Worm (Caenorhabditis elegans) whole organism, dauer: ENCODE results near the gene C17H12.11.
"Not testable (repeated sequence)": the region's sequence is repeated elsewhere in the genome, so short reads cannot be mapped to it uniquely, and the experiment has no call there.

Experiments
- unc-62 ChIP-seq: sonication (generic microtip); optimal IDR thresholded peaks from 2 replicates; lab custom pipeline; 2017; ENCODE audit warnings: missing biosample characterization, missing genetic modification reagents, missing genetic modification characterization

Gene C17H12.11

DNA sequence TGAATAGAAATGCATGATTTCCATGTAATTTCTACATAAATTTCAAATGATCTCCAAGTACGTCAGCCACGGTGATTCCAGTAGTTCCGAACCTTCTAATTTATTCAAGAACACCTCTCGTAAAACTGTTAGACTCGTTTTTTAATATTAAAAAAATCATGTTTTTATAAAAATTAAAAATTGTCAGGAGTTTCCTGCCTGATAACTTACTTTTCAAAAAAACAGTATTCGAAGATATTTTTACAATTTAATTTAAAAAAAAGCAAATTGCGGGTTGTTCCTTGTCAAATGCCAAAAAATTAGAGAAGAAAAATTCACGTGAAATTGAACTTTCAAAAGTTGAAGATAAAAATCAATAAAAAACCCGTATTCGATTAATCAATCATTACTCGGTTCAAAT, 6.7 kb upstream of the C17H12.11 start, which contains the start of the genes C17H12.3 and C17H12.12:
C17H12.3 (minus strand) TSS at position 101 of the 400 bp plus-strand sequence.
C17H12.12 (plus strand) TSS at position 396 of the 400 bp plus-strand sequence.
- no peak for TF ChIP-seq unc-62

DNA sequence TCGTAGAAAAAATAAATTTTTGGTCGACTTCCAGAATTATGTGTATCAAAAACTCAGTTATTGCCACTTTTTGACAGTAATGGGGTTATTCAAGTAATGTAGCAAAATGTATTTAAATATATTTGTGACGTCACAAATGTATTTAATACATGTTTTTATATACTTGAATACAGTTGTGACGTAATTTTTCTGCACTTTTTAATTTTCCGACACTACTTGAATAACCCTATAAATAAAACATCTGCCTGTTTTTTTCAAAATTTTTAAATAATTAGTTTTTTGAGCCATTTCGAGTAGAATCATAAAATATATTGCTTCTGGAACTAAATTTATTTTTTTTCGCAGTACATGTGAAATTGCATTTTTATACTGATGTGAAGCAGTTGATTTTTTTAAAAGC, 1.1 kb downstream of the C17H12.11 start:
- TF ChIP-seq unc-62: no peak

DNA sequence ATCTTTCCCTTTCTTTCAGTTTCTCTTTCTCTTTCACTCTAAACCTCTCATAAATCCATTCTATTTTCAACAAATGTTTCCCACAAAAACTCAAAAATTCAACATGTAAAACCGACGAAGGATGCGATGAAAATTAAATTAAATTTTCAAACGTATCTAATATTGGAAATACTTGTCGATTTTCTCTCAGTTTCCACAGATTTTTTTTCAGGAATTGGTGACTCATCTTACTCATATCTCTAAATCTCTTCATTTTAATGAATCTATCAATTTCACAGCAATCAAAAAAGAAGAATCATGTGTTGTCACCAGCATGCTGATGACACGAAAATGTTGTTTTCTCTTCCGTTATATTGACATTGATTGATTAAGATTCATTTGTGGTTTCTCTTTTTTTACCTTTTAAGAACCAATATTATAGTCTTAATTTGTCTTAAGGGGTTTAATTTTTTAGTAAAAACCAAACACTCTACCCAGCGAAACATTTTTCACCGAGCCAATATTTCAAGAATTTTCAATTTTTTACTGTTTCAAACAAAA, 1.7 kb downstream of the C17H12.11 start:
- no peak for TF ChIP-seq unc-62

DNA sequence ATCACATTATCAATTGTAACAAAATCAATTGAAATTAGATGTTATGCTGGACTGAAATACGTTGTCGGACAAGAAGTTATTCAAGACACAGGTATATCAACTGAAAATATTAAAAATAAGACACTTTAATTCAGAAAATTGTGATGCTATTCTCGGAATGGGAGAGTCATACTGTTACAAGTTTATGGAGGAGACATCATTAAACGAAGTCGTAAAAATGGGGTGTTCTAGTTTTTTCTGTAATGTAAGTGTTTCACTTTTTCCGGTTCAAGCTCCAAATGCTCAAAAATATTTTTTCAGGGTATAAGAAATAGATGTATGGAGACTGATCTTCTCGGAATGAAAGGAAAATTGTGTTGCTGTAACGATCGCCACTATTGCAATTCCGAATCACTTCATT, 2.6 kb downstream of the C17H12.11 start, which contains the start of gene C17H12.37:
C17H12.37 (plus strand) TSS at position 301 of the 400 bp plus-strand sequence.
- no peak for TF ChIP-seq unc-62

DNA sequence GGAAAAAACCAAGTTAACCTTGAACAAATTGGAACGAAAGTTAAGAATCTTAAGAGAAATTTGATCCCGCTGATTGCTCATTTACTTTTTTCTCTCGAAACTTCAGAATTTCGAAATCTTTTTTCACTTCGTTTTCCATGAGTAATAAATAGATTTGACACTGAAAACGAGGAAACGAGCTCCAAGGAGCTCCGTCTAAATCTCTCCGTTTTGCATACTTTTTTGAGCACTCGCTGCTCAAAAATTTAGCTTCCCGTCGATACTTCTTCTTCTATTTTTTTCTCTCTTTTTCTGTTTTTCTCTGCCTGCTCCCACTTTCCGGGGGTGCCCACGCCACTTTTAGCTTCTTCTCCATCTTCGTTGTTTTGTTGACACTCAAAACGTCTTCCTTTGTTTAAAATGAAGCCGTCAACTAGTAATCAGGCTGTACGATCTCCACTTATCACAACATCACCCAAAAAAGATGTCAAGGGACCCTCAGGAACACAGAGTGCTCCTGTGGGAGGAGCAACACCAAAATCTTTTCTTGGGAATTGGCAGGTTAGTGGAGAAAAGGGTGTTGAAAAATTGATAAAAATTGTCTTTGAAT, 4.4 kb downstream of the C17H12.11 start, which contains the start of gene C17H12.10:
C17H12.10 (plus strand) TSS at position 325 of the 589 bp plus-strand sequence.
- no peak for TF ChIP-seq unc-62

DNA sequence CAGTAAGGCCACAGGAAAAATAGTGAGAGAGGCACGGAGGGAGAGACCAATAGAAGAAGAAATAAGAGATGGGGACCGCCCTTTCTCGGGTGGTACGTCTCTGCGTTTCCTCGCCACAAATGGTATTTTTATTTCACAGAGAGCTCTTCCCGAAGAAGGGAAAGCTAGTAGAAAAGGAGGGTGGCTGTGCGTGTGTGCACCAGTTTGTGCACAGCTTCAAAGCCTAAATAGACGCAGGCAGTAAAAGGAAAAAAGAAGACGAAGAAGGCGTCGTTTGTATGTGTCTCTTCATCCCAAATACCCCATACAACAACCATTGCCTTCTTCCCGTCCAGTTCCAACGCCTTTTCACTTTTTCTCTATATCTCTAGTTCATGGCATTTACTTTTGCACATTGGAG, 7.6 kb downstream of the C17H12.11 start:
- no peak for TF ChIP-seq unc-62

DNA sequence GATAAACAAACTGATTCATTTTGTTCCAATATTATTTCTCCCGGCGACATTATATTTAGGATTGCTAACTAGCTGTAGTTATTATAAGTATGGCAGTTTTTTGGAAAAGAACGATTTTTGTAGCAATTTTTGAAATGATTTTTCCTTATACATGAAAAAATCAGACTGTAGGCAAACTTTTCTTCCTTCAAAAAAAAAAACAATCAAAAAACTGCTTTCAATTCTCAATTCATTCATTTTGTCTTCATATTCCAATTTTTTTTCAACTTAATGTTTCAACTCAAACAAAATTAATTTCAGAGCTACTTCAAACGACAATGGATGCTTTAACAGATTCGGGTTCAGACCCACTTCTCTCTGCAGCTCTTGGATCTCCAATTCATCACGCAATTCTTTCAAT, 9.6 kb downstream of the C17H12.11 start, which contains the start of gene ceh-48:
ceh-48 (plus strand) TSS at position 301 of the 400 bp plus-strand sequence.
- TF ChIP-seq unc-62: no peak

DNA sequence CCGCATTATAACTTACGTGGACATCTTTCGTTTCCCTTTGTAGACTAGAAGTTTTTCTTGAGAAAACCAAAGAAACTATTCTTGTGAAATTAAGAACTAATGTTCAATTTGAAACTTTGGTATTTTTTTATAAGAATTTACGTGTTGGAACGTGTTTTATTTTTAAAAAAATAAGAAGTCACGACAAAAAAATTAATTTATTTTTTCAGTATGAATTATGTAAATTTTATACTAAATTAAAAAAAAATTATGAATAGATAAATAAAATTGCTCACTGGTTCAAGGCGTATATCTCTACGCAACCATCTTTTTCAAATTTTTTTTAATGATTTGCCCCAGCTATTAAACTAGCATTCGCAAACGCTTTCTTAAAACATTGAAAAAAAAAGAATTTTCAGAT, 15.4 kb downstream of the C17H12.11 start, which contains the start of gene C17H12.5:
C17H12.5 (minus strand) TSS at position 101 of the 400 bp plus-strand sequence.
- no peak for TF ChIP-seq unc-62

DNA sequence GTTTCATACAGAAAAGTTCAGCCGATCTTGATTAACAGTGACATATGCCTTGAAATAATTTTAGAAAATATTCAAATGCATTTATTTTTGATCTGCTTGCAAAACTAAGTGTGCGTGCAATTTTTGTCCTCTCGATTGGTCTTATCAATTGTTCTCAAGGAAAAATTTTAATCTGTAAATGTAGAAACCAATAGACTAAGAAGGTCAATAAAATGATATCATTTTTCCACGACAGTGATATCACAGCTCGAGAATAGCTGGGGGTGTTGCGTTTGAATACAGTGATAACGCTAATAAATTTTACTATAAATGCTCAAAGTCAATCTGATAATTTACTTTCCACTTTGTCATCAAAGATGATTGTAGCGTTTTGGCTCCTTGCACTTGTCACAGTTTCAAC, 16.2 kb downstream of the C17H12.11 start, which contains the start of gene C17H12.8:
C17H12.8 (plus strand) TSS at position 335 of the 400 bp plus-strand sequence.
- no peak for TF ChIP-seq unc-62

DNA sequence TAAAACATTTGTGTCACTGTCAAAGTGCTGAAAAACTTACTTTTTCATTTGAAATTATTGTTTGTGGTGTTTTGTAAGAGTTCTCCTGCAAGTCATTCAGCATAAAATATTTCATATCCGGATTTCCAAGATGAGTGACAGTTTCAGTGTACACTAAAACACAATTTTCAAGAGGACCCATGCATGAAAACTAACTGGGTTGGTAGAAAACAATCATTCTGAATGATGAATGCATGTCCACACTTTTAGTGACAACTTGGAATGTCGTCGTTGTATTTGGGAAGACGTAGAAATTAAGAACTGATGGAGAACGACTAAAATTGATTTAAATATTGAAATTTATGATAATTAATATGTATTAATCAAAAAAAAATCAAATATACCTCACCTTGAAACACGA, 19.5 kb downstream of the C17H12.11 start:
- TF ChIP-seq unc-62: no peak

DNA sequence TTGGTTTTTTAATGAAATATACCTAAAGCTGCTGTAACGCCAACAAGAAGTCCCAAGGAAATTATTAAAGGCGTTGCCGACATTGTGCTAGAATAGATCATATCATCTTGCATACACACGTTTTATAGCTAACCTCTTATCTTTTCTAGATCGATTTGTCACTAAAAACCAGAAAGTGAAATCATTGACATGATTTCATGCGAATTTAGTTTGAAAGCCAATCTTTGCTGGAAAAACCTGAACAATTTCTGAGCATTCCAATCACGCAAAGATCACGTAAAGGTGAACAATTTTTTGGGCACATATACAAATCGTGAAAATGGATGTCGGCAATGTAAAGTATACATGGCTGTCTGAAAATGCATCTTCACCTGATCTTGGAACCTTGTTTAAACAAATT, 20.2 kb downstream of the C17H12.11 start, which contains the start of gene C17H12.6:
C17H12.6 (minus strand) TSS at position 101 of the 400 bp plus-strand sequence.
- TF ChIP-seq unc-62: no peak

DNA sequence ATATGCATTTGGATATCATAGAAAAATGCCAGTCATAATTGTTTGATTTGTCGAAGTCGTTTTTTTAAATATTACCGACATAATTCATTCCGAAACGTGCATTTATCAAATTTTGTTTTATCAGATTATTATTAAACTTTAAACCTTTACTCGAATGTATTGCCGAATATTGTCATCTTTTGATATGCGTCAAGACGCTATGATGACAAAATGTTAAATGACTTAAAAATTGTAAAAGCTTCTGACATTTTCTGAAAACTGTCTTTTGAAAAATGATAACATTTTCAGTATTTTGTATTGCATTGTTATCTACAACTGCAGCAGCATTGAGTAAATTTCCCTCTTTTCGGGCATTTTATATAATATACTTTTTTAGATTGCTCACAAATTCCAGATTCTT, 22.4 kb downstream of the C17H12.11 start, which contains the start of gene H20E11.3:
H20E11.3 (plus strand) TSS at position 195 of the 400 bp plus-strand sequence.
- no peak for TF ChIP-seq unc-62

DNA sequence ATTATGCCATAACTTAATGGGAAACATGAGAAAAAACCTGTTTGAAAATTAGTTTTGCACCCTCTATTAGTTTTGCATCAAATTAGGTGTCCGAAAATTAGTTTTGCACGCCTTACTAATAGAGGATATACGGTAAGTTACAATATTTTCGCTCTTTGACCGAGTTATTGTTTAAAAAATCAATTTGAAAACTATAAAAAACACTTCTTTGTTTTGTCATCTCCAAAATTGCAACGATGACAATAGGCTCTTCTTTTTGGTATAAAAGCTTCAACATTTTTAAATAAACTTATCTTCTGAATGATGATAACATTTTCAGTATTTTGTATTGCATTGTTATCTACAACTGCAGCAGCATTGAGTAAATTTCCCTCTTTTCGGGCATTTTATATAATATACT, 25.3 kb downstream of the C17H12.11 start, which contains the start of gene H20E11.2:
H20E11.2 (plus strand) TSS at position 301 of the 400 bp plus-strand sequence.
- not testable (repeated sequence) for TF ChIP-seq unc-62

DNA sequence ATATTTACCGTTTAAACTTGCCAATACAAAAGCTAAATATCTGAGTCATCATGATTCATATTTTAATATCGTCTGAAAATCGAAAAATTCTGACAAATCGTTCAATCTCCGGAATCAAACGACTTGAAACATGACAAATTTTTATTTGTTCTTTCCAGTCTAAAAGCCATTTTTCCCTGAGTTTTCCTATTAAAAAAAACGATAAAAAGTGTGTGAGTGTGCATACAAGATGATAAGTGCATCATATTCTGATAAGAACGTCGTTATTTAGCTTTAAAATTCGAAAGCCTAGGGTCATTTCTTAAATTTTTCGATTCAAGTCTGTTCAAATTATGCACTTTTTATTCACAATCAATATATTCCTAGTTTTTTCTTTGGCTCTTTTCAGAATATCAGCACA, 27.7 kb downstream of the C17H12.11 start, which contains the start of gene H20E11.1:
H20E11.1 (plus strand) TSS at position 244 of the 400 bp plus-strand sequence.
- TF ChIP-seq unc-62: no peak

DNA sequence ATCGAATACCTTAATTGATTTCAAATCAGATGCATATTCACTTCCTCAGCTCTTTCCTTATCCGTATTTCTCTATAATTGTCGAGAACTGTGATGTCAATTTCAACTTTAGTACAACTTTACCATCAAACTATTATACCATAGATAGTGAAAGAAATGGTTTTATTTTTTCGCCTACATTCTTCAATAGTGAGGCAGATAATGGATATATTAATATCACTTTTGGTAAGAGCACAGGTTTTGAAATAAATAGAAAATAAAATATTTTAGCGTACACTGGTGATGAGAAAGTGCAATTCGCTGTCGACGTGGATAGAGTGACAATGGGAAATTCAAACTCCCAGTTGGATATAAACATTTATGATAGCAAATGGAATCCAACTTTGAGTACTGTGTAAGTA, 30.0 kb downstream of the C17H12.11 start:
- no peak for TF ChIP-seq unc-62

DNA sequence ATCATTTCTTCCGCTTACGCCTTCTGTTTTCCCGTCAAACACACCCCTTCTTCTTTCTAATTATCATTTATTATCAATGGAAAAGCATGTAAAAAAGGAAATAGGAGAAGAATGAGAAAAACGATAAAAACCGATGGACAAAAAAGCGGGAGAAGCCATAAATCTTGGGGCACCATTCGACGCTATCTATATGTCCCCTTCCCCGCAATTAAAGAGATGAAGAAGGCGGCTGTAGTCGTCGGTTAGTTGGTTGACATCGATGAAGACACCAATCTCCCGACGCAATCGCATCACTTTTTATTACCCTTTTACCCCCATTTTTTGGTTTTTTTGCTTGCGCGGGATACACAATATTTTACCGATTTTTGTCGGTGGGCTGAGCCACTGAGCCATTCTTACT, 31.4 kb downstream of the C17H12.11 start:
- TF ChIP-seq unc-62: no peak

DNA sequence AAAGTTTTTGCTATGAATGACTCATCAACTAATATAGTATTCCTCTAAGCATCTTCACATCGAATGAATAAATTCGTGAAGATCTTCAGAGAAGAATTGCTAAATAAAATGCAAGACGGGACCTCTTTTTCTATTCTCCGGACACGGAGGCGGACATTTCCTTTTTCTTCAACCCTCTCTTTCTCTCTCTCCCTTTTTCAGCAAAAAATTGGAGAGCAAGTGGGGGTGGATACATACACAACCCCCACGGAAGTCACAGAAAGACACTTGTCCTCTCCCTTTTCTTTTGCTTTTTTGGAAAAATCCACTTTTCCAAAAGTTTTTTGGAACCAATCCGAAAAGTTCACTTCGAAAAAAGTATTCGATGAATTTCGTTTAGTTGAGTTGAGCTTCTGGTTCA, 32.5 kb downstream of the C17H12.11 start:
- TF ChIP-seq unc-62: no peak

DNA sequence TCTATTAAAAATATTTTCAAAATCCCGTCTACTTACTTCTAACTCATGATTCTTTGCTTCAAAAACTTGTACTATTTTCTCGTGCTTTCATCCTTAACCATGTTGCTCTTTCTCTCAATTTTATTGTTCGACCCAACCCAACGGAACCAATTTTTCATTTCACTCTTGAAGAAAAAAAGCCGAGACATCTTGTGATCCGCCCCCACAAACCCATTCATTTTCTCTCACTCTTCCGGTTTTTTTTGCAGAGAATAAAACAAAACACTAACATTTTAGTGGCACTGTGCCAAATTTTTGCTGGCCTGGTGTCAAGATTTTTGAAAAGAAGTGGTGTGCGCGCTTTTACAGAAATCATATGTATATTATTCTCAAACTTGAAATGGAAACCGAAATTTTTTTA, 34.6 kb downstream of the C17H12.11 start:
- TF ChIP-seq unc-62: no peak
